Fruit fly (Drosophila melanogaster) whole organism, embryonic: ENCODE measurements around the gene Cdc16.

Source experiments
- B-H1 ChIP-seq: fragments of 200-800 bp; sonication (Bioruptor generic); IDR thresholded peaks from 3 replicates; pipeline ENCODE4 v1.3.6; 2022; ENCODE audit warnings: missing biosample characterization, missing genetic modification characterization
- CG1024 ChIP-seq: fragments of 200-800 bp; sonication (Bioruptor generic); IDR thresholded peaks from 2 replicates; pipeline ENCODE4 v1.3.6; 2022; ENCODE audit warnings: missing biosample characterization, missing genetic modification characterization
- CG10267 ChIP-seq: fragments of 200-800 bp; sonication (Bioruptor generic); optimal IDR thresholded peaks from 2 replicates; lab custom pipeline; 2018; ENCODE audit warnings: missing biosample characterization, mild to moderate bottlenecking, missing genetic modification characterization, moderate library complexity
- CG10321 ChIP-seq: fragments of 200-800 bp; sonication (Bioruptor generic); IDR thresholded peaks from 2 replicates; pipeline ENCODE4 v1.3.6; 2022; ENCODE audit warnings: missing biosample characterization, missing genetic modification characterization
- CG10543 ChIP-seq: fragments of 200-800 bp; sonication (Bioruptor generic); optimal IDR thresholded peaks from 3 replicates; lab custom pipeline; 2017; ENCODE audit warnings: missing biosample characterization, mild to moderate bottlenecking, missing genetic modification characterization, moderate library complexity
- CG10959 ChIP-seq: fragments of 200-800 bp; sonication (Bioruptor generic); IDR thresholded peaks from 2 replicates; pipeline ENCODE4 v1.3.6; 2022; ENCODE audit warnings: missing biosample characterization, missing genetic modification characterization
- CG11398 ChIP-seq: fragments of 200-800 bp; sonication (Bioruptor generic); optimal IDR thresholded peaks from 2 replicates; lab custom pipeline; 2016; ENCODE audit warnings: missing biosample characterization, missing genetic modification characterization
- CG11504 ChIP-seq: fragments of 200-800 bp; sonication (Bioruptor generic); optimal IDR thresholded peaks from 3 replicates; lab custom pipeline; 2019; ENCODE audit warnings: missing biosample characterization, mild to moderate bottlenecking, missing genetic modification characterization, moderate library complexity
- CG11560 ChIP-seq: fragments of 200-800 bp; sonication (Bioruptor generic); IDR thresholded peaks from 3 replicates; pipeline ENCODE4 v1.3.6; 2022; ENCODE audit warnings: missing biosample characterization, missing genetic modification characterization
- CG11695 ChIP-seq: fragments of 200-800 bp; sonication (Bioruptor generic); IDR thresholded peaks from 3 replicates; pipeline ENCODE4 v1.3.6; 2022; ENCODE audit warnings: missing biosample characterization, missing genetic modification characterization
- CG15011 ChIP-seq: fragments of 200-800 bp; sonication (Bioruptor generic); optimal IDR thresholded peaks from 3 replicates; lab custom pipeline; 2018; ENCODE audit warnings: missing biosample characterization, mild to moderate bottlenecking, missing genetic modification characterization
- CG16815 ChIP-seq: fragments of 200-800 bp; sonication (Bioruptor generic); optimal IDR thresholded peaks from 3 replicates; lab custom pipeline; 2017; ENCODE audit warnings: missing biosample characterization, mild to moderate bottlenecking, missing genetic modification characterization
- CG2129 ChIP-seq: fragments of 200-800 bp; sonication (Bioruptor generic); IDR thresholded peaks from 2 replicates; pipeline ENCODE4 v1.3.6; 2022; ENCODE audit warnings: missing biosample characterization, missing genetic modification characterization; ENCODE audit not compliant: partially characterized antibody
- CG31441 ChIP-seq: fragments of 200-800 bp; sonication (Bioruptor generic); IDR thresholded peaks from 2 replicates; pipeline ENCODE4 v1.3.6; 2022; ENCODE audit warnings: missing biosample characterization, missing genetic modification characterization
- CG3163 ChIP-seq: fragments of 200-800 bp; sonication (Bioruptor generic); optimal IDR thresholded peaks from 3 replicates; lab custom pipeline; 2016; ENCODE audit warnings: missing biosample characterization, missing genetic modification characterization
- CG34376 ChIP-seq: fragments of 200-800 bp; sonication (Bioruptor generic); optimal IDR thresholded peaks from 2 replicates; lab custom pipeline; 2018; ENCODE audit warnings: missing biosample characterization, mild to moderate bottlenecking, missing genetic modification characterization
- CG6791 ChIP-seq: fragments of 200-800 bp; sonication (Bioruptor generic); IDR thresholded peaks from 3 replicates; pipeline ENCODE4 v1.3.6; 2022; ENCODE audit warnings: missing biosample characterization, missing genetic modification characterization; ENCODE audit not compliant: partially characterized antibody
- CG8944 ChIP-seq: fragments of 200-800 bp; sonication (Bioruptor generic); optimal IDR thresholded peaks from 3 replicates; lab custom pipeline; 2016; ENCODE audit warnings: missing biosample characterization, missing genetic modification characterization
- CG9727 ChIP-seq: fragments of 200-800 bp; sonication (Bioruptor generic); optimal IDR thresholded peaks from 3 replicates; lab custom pipeline; 2017; ENCODE audit warnings: missing biosample characterization, mild to moderate bottlenecking, missing genetic modification characterization
- CG9817 ChIP-seq: fragments of 200-800 bp; sonication (Bioruptor generic); optimal IDR thresholded peaks from 2 replicates; lab custom pipeline; 2018; ENCODE audit warnings: missing biosample characterization, mild to moderate bottlenecking, missing genetic modification characterization, moderate library complexity
- Dek ChIP-seq: fragments of 200-800 bp; sonication (Bioruptor generic); optimal IDR thresholded peaks from 3 replicates; lab custom pipeline; 2019; ENCODE audit warnings: missing biosample characterization, mild to moderate bottlenecking, missing genetic modification characterization, moderate library complexity
- Dip2 ChIP-seq: fragments of 200-800 bp; sonication (Bioruptor generic); IDR thresholded peaks from 2 replicates; pipeline ENCODE4 v1.3.6; 2022; ENCODE audit warnings: missing biosample characterization, missing genetic modification characterization
- Dip3 ChIP-seq: fragments of 200-800 bp; sonication (Bioruptor generic); optimal IDR thresholded peaks from 3 replicates; lab custom pipeline; 2016; ENCODE audit warnings: missing biosample characterization, missing genetic modification characterization
- Doc3 ChIP-seq: fragments of 200-800 bp; sonication (Bioruptor generic); IDR thresholded peaks from 3 replicates; pipeline ENCODE4 v1.3.6; 2022; ENCODE audit warnings: missing biosample characterization, missing genetic modification characterization; ENCODE audit not compliant: partially characterized antibody
- Elba2 ChIP-seq: fragments of 200-800 bp; sonication (Bioruptor generic); optimal IDR thresholded peaks from 3 replicates; lab custom pipeline; 2016; ENCODE audit warnings: missing biosample characterization, missing genetic modification characterization
- Fer1 ChIP-seq: fragments of 200-800 bp; sonication (Bioruptor generic); optimal IDR thresholded peaks from 2 replicates; lab custom pipeline; 2017; ENCODE audit warnings: missing biosample characterization, mild to moderate bottlenecking, missing genetic modification characterization
- HmgD ChIP-seq: fragments of 200-800 bp; sonication (Bioruptor generic); optimal IDR thresholded peaks from 3 replicates; lab custom pipeline; 2016; ENCODE audit warnings: missing biosample characterization, missing genetic modification characterization
- Hsf ChIP-seq: fragments of 200-800 bp; sonication (Bioruptor generic); optimal IDR thresholded peaks from 3 replicates; lab custom pipeline; 2016; ENCODE audit warnings: missing biosample characterization, missing genetic modification characterization
- PHDP ChIP-seq: fragments of 200-800 bp; sonication (Bioruptor generic); optimal IDR thresholded peaks from 3 replicates; lab custom pipeline; 2018; ENCODE audit warnings: missing biosample characterization, mild to moderate bottlenecking, missing genetic modification characterization, moderate library complexity
- Scr ChIP-seq: fragments of 200-800 bp; sonication (Bioruptor generic); IDR thresholded peaks from 2 replicates; pipeline ENCODE4 v1.3.6; 2022; ENCODE audit warnings: missing biosample characterization, missing genetic modification characterization; ENCODE audit not compliant: partially characterized antibody
- br ChIP-seq: fragments of >200 bp; optimal IDR thresholded peaks from 2 replicates; lab custom pipeline; 2017
- cg ChIP-seq: fragments of 200-800 bp; sonication (Bioruptor generic); optimal IDR thresholded peaks from 3 replicates; lab custom pipeline; 2019; ENCODE audit warnings: missing biosample characterization, mild to moderate bottlenecking, missing genetic modification characterization, moderate library complexity
- crc ChIP-seq: fragments of 200-800 bp; sonication (Bioruptor generic); optimal IDR thresholded peaks from 2 replicates; lab custom pipeline; 2016; ENCODE audit warnings: missing biosample characterization, missing genetic modification characterization
- esg ChIP-seq: fragments of 200-800 bp; sonication (Bioruptor generic); conservative IDR thresholded peaks from 2 replicates; pipeline ENCODE4 v1.3.6; 2022; ENCODE audit warnings: missing biosample characterization, missing genetic modification characterization
- gfzf ChIP-seq: fragments of 200-800 bp; sonication (Bioruptor generic); optimal IDR thresholded peaks from 2 replicates; lab custom pipeline; 2016; ENCODE audit warnings: missing biosample characterization, mild to moderate bottlenecking, missing genetic modification characterization, moderate library complexity
- mirr ChIP-seq: fragments of 200-800 bp; sonication (Bioruptor generic); optimal IDR thresholded peaks from 3 replicates; lab custom pipeline; 2018; ENCODE audit warnings: missing biosample characterization, mild to moderate bottlenecking, missing genetic modification characterization
- odd ChIP-seq: fragments of 200-800 bp; sonication (Bioruptor generic); optimal IDR thresholded peaks from 2 replicates; lab custom pipeline; 2017; ENCODE audit warnings: missing biosample characterization, mild to moderate bottlenecking, missing genetic modification characterization
- onecut ChIP-seq: fragments of 200-800 bp; sonication (Bioruptor generic); IDR thresholded peaks from 2 replicates; pipeline ENCODE4 v1.3.6; 2022; ENCODE audit warnings: missing biosample characterization, missing genetic modification characterization
- org-1 ChIP-seq: fragments of 200-800 bp; sonication (Bioruptor generic); optimal IDR thresholded peaks from 2 replicates; lab custom pipeline; 2017; ENCODE audit warnings: missing biosample characterization, missing genetic modification characterization
- peb ChIP-seq: fragments of 200-800 bp; sonication (Bioruptor generic); IDR thresholded peaks from 2 replicates; pipeline ENCODE4 v1.3.6; 2022; ENCODE audit warnings: missing biosample characterization, missing genetic modification characterization
- pros ChIP-seq: fragments of 200-800 bp; sonication (Bioruptor generic); optimal IDR thresholded peaks from 3 replicates; lab custom pipeline; 2019; ENCODE audit warnings: missing biosample characterization, mild to moderate bottlenecking, missing genetic modification characterization, moderate library complexity
- ro ChIP-seq: fragments of 200-800 bp; sonication (Bioruptor generic); IDR thresholded peaks from 2 replicates; pipeline ENCODE4 v1.3.6; 2022; ENCODE audit warnings: missing biosample characterization, missing genetic modification characterization
- salm ChIP-seq: fragments of 200-800 bp; sonication (Bioruptor generic); optimal IDR thresholded peaks from 2 replicates; lab custom pipeline; 2018; ENCODE audit warnings: missing biosample characterization, mild to moderate bottlenecking, missing genetic modification characterization
- scrt ChIP-seq: fragments of 200-800 bp; sonication (Bioruptor generic); optimal IDR thresholded peaks from 2 replicates; lab custom pipeline; 2018; ENCODE audit warnings: missing biosample characterization, mild to moderate bottlenecking, missing genetic modification characterization, moderate library complexity
- sd ChIP-seq: fragments of 200-800 bp; sonication (Bioruptor generic); optimal IDR thresholded peaks from 3 replicates; lab custom pipeline; 2018; ENCODE audit warnings: missing biosample characterization, mild to moderate bottlenecking, missing genetic modification characterization, moderate library complexity
- sens ChIP-seq: fragments of 200-800 bp; sonication (Bioruptor generic); peaks from one replicate; lab custom pipeline; 2016; ENCODE audit warnings: missing biosample characterization, missing genetic modification characterization
- sens-2 ChIP-seq: fragments of 200-800 bp; sonication (Bioruptor generic); IDR thresholded peaks from 2 replicates; pipeline ENCODE4 v1.3.6; 2022; ENCODE audit warnings: missing biosample characterization, missing genetic modification characterization
- so ChIP-seq: fragments of 200-800 bp; sonication (Bioruptor generic); IDR thresholded peaks from 3 replicates; pipeline ENCODE4 v1.3.6; 2022; ENCODE audit warnings: missing biosample characterization, missing genetic modification characterization
- ssp ChIP-seq: fragments of 200-800 bp; sonication (Bioruptor generic); IDR thresholded peaks from 2 replicates; pipeline ENCODE4 v1.3.6; 2022; ENCODE audit warnings: missing biosample characterization, missing genetic modification characterization
- tio ChIP-seq: fragments of 200-800 bp; sonication (Bioruptor generic); optimal IDR thresholded peaks from 2 replicates; lab custom pipeline; 2017; ENCODE audit warnings: missing biosample characterization, missing genetic modification characterization, inconsistent platforms
- yki ChIP-seq: fragments of >200 bp; optimal IDR thresholded peaks from 3 replicates; lab custom pipeline; 2018

The Cdc16 gene

DNA sequence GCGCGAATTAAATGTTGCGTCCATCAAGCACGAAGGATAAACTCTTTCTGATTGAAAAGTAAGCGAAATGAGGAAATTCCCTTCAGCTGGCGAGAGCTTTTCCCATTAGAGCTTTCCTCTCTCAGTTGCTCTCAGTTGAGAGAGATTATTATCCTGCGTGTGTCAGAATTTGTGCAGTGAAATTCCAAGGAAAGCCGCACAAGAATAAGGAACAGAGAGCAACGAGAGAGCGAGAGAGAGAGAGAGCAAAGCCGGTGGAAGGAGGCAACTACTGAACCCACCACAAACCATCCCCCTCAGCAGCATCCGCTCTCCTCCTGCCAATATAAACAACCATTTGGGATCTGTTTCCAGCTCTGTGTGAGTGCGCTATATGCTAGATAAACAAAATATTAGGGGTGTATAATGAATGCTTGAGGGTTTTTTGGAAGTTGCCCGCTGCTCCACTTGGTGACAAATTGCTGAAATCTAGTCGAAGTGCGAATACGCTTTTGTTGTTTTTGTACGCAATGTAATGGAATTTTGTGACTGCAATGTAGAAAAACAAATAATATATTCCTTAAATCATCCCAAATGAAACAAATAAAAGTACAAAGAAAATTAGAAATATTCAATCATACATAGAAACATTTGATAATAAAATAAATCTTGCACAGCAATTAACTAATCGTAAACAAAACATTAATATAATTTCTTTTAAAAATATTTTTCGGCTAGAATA lies 32.0 kb upstream of the Cdc16 start, which contains the start of gene CG4467 (continued):
- TF ChIP-seq CG11504 (tag; lab: Kevin White, UChicago) (no peak), CG10321 (GFP tag; lab: Robert Waterston, UW) (no peak), Dip3 (GFP tag; lab: Kevin White, UChicago) (no peak), CG1024 (GFP tag; lab: Robert Waterston, UW) (no peak), Doc3 (GFP tag; lab: Robert Waterston, UW) (no peak), yki (lab: Kevin White, UChicago) (peak; percentile 62), Fer1 (GFP tag; lab: Kevin White, UChicago) (peak; percentile 29), sens-2 (GFP tag; lab: Robert Waterston, UW) (no peak), B-H1 (no peak), gfzf (GFP tag; lab: Kevin White, UChicago) (no peak), Dek (tag; lab: Kevin White, UChicago) (no peak), CG8944 (GFP tag; lab: Kevin White, UChicago) (no peak), esg (GFP tag; lab: Robert Waterston, UW) (no peak), CG15011 (GFP tag; lab: Kevin White, UChicago) (no peak), CG10959 (GFP tag; lab: Robert Waterston, UW) (no peak), Dip2 (no peak), PHDP (tag; lab: Kevin White, UChicago) (no peak), ro (GFP tag; lab: Robert Waterston, UW) (no peak), scrt (peak; percentile 43), CG16815 (GFP tag; lab: Kevin White, UChicago) (no peak), br (no peak), CG9727 (GFP tag; lab: Kevin White, UChicago) (no peak), Elba2 (GFP tag; lab: Kevin White, UChicago) (no peak), CG11560 (tag; lab: Robert Waterston, UW) (no peak), so (GFP tag; lab: Robert Waterston, UW) (no peak), mirr (GFP tag; lab: Kevin White, UChicago) (peak; percentile 59), sens (peak; percentile 11), CG3163 (GFP tag; lab: Kevin White, UChicago) (no peak), CG11695 (GFP tag; lab: Robert Waterston, UW) (no peak), HmgD (GFP tag; lab: Kevin White, UChicago) (peak; percentile 25), Hsf (GFP tag; lab: Kevin White, UChicago) (no peak), tio (GFP tag; lab: Kevin White, UChicago) (no peak), salm (no peak), pros (GFP tag; lab: Kevin White, UChicago) (peak; percentile 97), CG34376 (GFP tag; lab: Kevin White, UChicago) (no peak), odd (GFP tag; lab: Kevin White, UChicago) (no peak), onecut (GFP tag; lab: Robert Waterston, UW) (peak; percentile 22; the same call in 1 of the 2 replicates), cg (GFP tag; lab: Kevin White, UChicago) (peak; percentile 37), CG2129 (GFP tag; lab: Robert Waterston, UW) (no peak), CG31441 (no peak), crc (GFP tag; lab: Kevin White, UChicago) (no peak), sd (peak; percentile 94), CG10543 (GFP tag; lab: Kevin White, UChicago) (peak; percentile 5), org-1 (GFP tag; lab: Kevin White, UChicago) (no peak), Scr (GFP tag; lab: Robert Waterston, UW) (no peak), CG10267 (tag; lab: Kevin White, UChicago) (no peak), CG9817 (tag; lab: Kevin White, UChicago) (no peak), peb (GFP tag; lab: Robert Waterston, UW) (no peak), CG11398 (GFP tag; lab: Kevin White, UChicago) (no peak), ssp (GFP tag; lab: Robert Waterston, UW) (no peak), CG6791 (GFP tag; lab: Robert Waterston, UW) (peak; percentile 47; the same call in 1 of the 3 replicates)
